Fruit fly (Drosophila melanogaster) whole organism, embryonic: ENCODE data around the gene dmGlut.

Source experiments
- CG10267 ChIP-seq: fragments of 200-800 bp; sonication (Bioruptor generic); optimal IDR thresholded peaks from 2 replicates; lab custom pipeline; 2018; ENCODE audit warnings: missing biosample characterization, mild to moderate bottlenecking, missing genetic modification characterization, moderate library complexity
- CG14860 ChIP-seq: fragments of 200-800 bp; sonication (Bioruptor generic); IDR thresholded peaks from 3 replicates; pipeline ENCODE4 v1.3.6; 2022; ENCODE audit warnings: missing biosample characterization, missing genetic modification characterization; ENCODE audit not compliant: partially characterized antibody
- CG17829 ChIP-seq: fragments of 200-800 bp; optimal IDR thresholded peaks from 2 replicates; lab custom pipeline; 2019; ENCODE audit warnings: missing biosample characterization, mild to moderate bottlenecking, missing genetic modification characterization, moderate library complexity
- CG2202 ChIP-seq: fragments of 200-800 bp; sonication (Bioruptor generic); optimal IDR thresholded peaks from 2 replicates; lab custom pipeline; 2018; ENCODE audit warnings: missing biosample characterization, mild to moderate bottlenecking, missing genetic modification characterization
- CG30020 ChIP-seq: fragments of 200-800 bp; optimal IDR thresholded peaks from 2 replicates; lab custom pipeline; 2019; ENCODE audit warnings: missing biosample characterization, mild to moderate bottlenecking, missing genetic modification characterization, moderate library complexity
- CG4854 ChIP-seq: fragments of 200-800 bp; sonication (Bioruptor generic); optimal IDR thresholded peaks from 2 replicates; lab custom pipeline; 2016; ENCODE audit warnings: missing biosample characterization, missing genetic modification characterization, inconsistent platforms
- CG6791 ChIP-seq: fragments of 200-800 bp; sonication (Bioruptor generic); IDR thresholded peaks from 3 replicates; pipeline ENCODE4 v1.3.6; 2022; ENCODE audit warnings: missing biosample characterization, missing genetic modification characterization; ENCODE audit not compliant: partially characterized antibody
- CG8924 ChIP-seq: fragments of 200-800 bp; optimal IDR thresholded peaks from 3 replicates; lab custom pipeline; 2019; ENCODE audit warnings: missing biosample characterization, mild to moderate bottlenecking, missing genetic modification characterization, moderate library complexity
- CG9876 ChIP-seq: fragments of 200-800 bp; sonication (Bioruptor generic); optimal IDR thresholded peaks from 2 replicates; lab custom pipeline; 2016; ENCODE audit warnings: missing biosample characterization, missing genetic modification characterization
- CoRest ChIP-seq: fragments of 200-800 bp; sonication (Bioruptor generic); optimal IDR thresholded peaks from 3 replicates; lab custom pipeline; 2018; ENCODE audit warnings: missing biosample characterization, mild to moderate bottlenecking, missing genetic modification characterization, moderate library complexity
- D ChIP-seq, 2 experiments: fragments of 200-800 bp in 1 of 2; fragments of >200 bp in 1 of 2; sonication (Bioruptor generic) in 1 of 2; optimal IDR thresholded peaks; 2 replicates in 1 of 2; 3 replicates in 1 of 2; lab custom pipeline; 2017; ENCODE audit warnings: mild to moderate bottlenecking in 1 of 2, missing biosample characterization in 1 of 2, missing genetic modification characterization in 1 of 2, missing genetic modification reagents in 1 of 2
- Dfd ChIP-seq, 2 experiments: fragments of >200 bp; optimal IDR thresholded peaks; 2 replicates each; lab custom pipeline; 2017; ENCODE audit warnings: missing biosample characterization in 2 of 2, missing genetic modification characterization in 2 of 2
- Dll ChIP-seq: fragments of 200-800 bp; sonication (Bioruptor generic); IDR thresholded peaks from 4 replicates; pipeline ENCODE4 v1.3.6; 2022; ENCODE audit warnings: missing biosample characterization, missing genetic modification characterization; ENCODE audit not compliant: partially characterized antibody
- Ets65A ChIP-seq: fragments of 200-800 bp; sonication (Bioruptor generic); peaks from one replicate; lab custom pipeline; 2016; ENCODE audit warnings: missing biosample characterization, missing genetic modification characterization
- Ets97D ChIP-seq: fragments of 200-800 bp; sonication (Bioruptor generic); optimal IDR thresholded peaks from 3 replicates; lab custom pipeline; 2016; ENCODE audit warnings: missing biosample characterization, missing genetic modification characterization
- Fer1 ChIP-seq: fragments of 200-800 bp; sonication (Bioruptor generic); optimal IDR thresholded peaks from 2 replicates; lab custom pipeline; 2017; ENCODE audit warnings: missing biosample characterization, mild to moderate bottlenecking, missing genetic modification characterization
- Fer3 ChIP-seq: fragments of 200-800 bp; sonication (Bioruptor generic); optimal IDR thresholded peaks from 2 replicates; lab custom pipeline; 2018; ENCODE audit warnings: missing biosample characterization, mild to moderate bottlenecking, missing genetic modification characterization, moderate library complexity
- HHEX ChIP-seq: fragments of 200-800 bp; sonication (Bioruptor generic); optimal IDR thresholded peaks from 3 replicates; lab custom pipeline; 2017; ENCODE audit warnings: missing biosample characterization, mild to moderate bottlenecking, missing genetic modification characterization, missing genetic modification reagents
- HLHmδ ChIP-seq: fragments of 200-800 bp; sonication (Bioruptor generic); optimal IDR thresholded peaks from 2 replicates; lab custom pipeline; 2018; ENCODE audit warnings: missing biosample characterization, mild to moderate bottlenecking, missing genetic modification characterization, moderate library complexity
- Hey ChIP-seq: fragments of 200-800 bp; sonication (Bioruptor generic); optimal IDR thresholded peaks from 3 replicates; lab custom pipeline; 2018; ENCODE audit warnings: missing biosample characterization, mild to moderate bottlenecking, missing genetic modification characterization
- Jarid2 ChIP-seq: fragments of 200-800 bp; sonication (Bioruptor generic); optimal IDR thresholded peaks from 3 replicates; lab custom pipeline; 2017; ENCODE audit warnings: mild to moderate bottlenecking, missing biosample characterization, missing genetic modification reagents, missing genetic modification characterization
- Lpt ChIP-seq: fragments of >200 bp; optimal IDR thresholded peaks from 2 replicates; lab custom pipeline; 2018; ENCODE audit warnings: missing biosample characterization, missing genetic modification characterization
- MESR4 ChIP-seq: fragments of 200-800 bp; sonication (Bioruptor generic); optimal IDR thresholded peaks from 2 replicates; lab custom pipeline; 2018; ENCODE audit warnings: missing biosample characterization, mild to moderate bottlenecking, missing genetic modification characterization, moderate library complexity
- NC2β ChIP-seq: fragments of 200-800 bp; sonication (Bioruptor generic); optimal IDR thresholded peaks from 2 replicates; lab custom pipeline; 2016; ENCODE audit warnings: missing biosample characterization, missing genetic modification characterization
- NK7.1 ChIP-seq: fragments of 200-800 bp; sonication (Bioruptor generic); optimal IDR thresholded peaks from 3 replicates; lab custom pipeline; 2016; ENCODE audit warnings: missing biosample characterization, missing genetic modification characterization
- PHDP ChIP-seq: fragments of 200-800 bp; sonication (Bioruptor generic); optimal IDR thresholded peaks from 3 replicates; lab custom pipeline; 2018; ENCODE audit warnings: missing biosample characterization, mild to moderate bottlenecking, missing genetic modification characterization, moderate library complexity
- Six4 ChIP-seq: fragments of 200-800 bp; sonication (Bioruptor generic); optimal IDR thresholded peaks from 2 replicates; lab custom pipeline; 2016; ENCODE audit warnings: missing biosample characterization, missing genetic modification characterization
- Sry-β ChIP-seq: fragments of 200-800 bp; sonication (Bioruptor generic); optimal IDR thresholded peaks from 2 replicates; lab custom pipeline; 2018; ENCODE audit warnings: missing biosample characterization, mild to moderate bottlenecking, missing genetic modification characterization, moderate library complexity
- ab ChIP-seq: fragments of 200-800 bp; sonication (Bioruptor generic); optimal IDR thresholded peaks from 2 replicates; lab custom pipeline; 2016; ENCODE audit warnings: missing biosample characterization, missing genetic modification characterization
- ara ChIP-seq: fragments of 200-800 bp; sonication (Bioruptor generic); IDR thresholded peaks from 2 replicates; pipeline ENCODE4 v1.3.6; 2022; ENCODE audit warnings: missing biosample characterization, missing genetic modification characterization
- bsh ChIP-seq, 2 experiments: fragments of 200-800 bp; sonication (Bioruptor generic); optimal IDR thresholded peaks; 2 replicates each; lab custom pipeline; 2017 to 2018; ENCODE audit warnings: mild to moderate bottlenecking in 2 of 2, missing biosample characterization in 2 of 2, missing genetic modification characterization in 2 of 2, moderate library complexity in 1 of 2
- cwo ChIP-seq: fragments of 200-800 bp; sonication (Bioruptor generic); optimal IDR thresholded peaks from 3 replicates; lab custom pipeline; 2017; ENCODE audit warnings: missing biosample characterization, missing genetic modification characterization, mild to moderate bottlenecking, moderate library complexity, missing genetic modification reagents
- ems ChIP-seq: fragments of 200-800 bp; sonication (Bioruptor generic); optimal IDR thresholded peaks from 3 replicates; lab custom pipeline; 2016; ENCODE audit warnings: missing biosample characterization, missing genetic modification characterization
- eve ChIP-seq, 2 experiments: fragments of >200 bp; optimal IDR thresholded peaks; 2 replicates each; lab custom pipeline; 2017; ENCODE audit warnings: missing biosample characterization in 2 of 2, missing genetic modification characterization in 2 of 2
- exex ChIP-seq: fragments of 200-800 bp; sonication (Bioruptor generic); optimal IDR thresholded peaks from 4 replicates; lab custom pipeline; 2018; ENCODE audit warnings: missing biosample characterization, mild to moderate bottlenecking, missing genetic modification characterization, moderate library complexity
- fu2 ChIP-seq: fragments of 200-800 bp; sonication (Bioruptor generic); optimal IDR thresholded peaks from 2 replicates; lab custom pipeline; 2016; ENCODE audit warnings: missing biosample characterization, missing genetic modification characterization
- gt ChIP-seq: fragments of 200-800 bp; sonication (Bioruptor generic); IDR thresholded peaks from 2 replicates; pipeline ENCODE4 v1.3.6; 2022; ENCODE audit warnings: missing biosample characterization, missing genetic modification characterization
- hb ChIP-seq: fragments of 200-800 bp; sonication (Bioruptor generic); IDR thresholded peaks from 3 replicates; pipeline ENCODE4 v1.3.6; 2022; ENCODE audit warnings: missing biosample characterization, missing genetic modification characterization; ENCODE audit not compliant: partially characterized antibody
- odd ChIP-seq: fragments of 200-800 bp; sonication (Bioruptor generic); optimal IDR thresholded peaks from 2 replicates; lab custom pipeline; 2017; ENCODE audit warnings: missing biosample characterization, mild to moderate bottlenecking, missing genetic modification characterization
- p53 ChIP-seq: fragments of 200-800 bp; sonication (Bioruptor generic); optimal IDR thresholded peaks from 2 replicates; lab custom pipeline; 2016; ENCODE audit warnings: missing biosample characterization, missing genetic modification characterization
- peb ChIP-seq: fragments of 200-800 bp; sonication (Bioruptor generic); IDR thresholded peaks from 2 replicates; pipeline ENCODE4 v1.3.6; 2022; ENCODE audit warnings: missing biosample characterization, missing genetic modification characterization
- psq ChIP-seq: fragments of 200-800 bp; sonication (Bioruptor generic); optimal IDR thresholded peaks from 2 replicates; lab custom pipeline; 2017; ENCODE audit warnings: missing biosample characterization, missing genetic modification characterization
- row ChIP-seq: fragments of 200-800 bp; sonication (Bioruptor generic); IDR thresholded peaks from 3 replicates; pipeline ENCODE4 v1.3.6; 2022; ENCODE audit warnings: missing biosample characterization, missing genetic modification characterization
- sens ChIP-seq: fragments of 200-800 bp; sonication (Bioruptor generic); peaks from one replicate; lab custom pipeline; 2016; ENCODE audit warnings: missing biosample characterization, missing genetic modification characterization
- shn ChIP-seq: fragments of 200-800 bp; sonication (Bioruptor generic); optimal IDR thresholded peaks from 3 replicates; lab custom pipeline; 2016; ENCODE audit warnings: missing biosample characterization, missing genetic modification characterization
- sna ChIP-seq: fragments of 200-800 bp; sonication (Bioruptor generic); IDR thresholded peaks from 2 replicates; pipeline ENCODE4 v1.3.6; 2022; ENCODE audit warnings: missing biosample characterization, missing genetic modification characterization; ENCODE audit not compliant: partially characterized antibody
- tin ChIP-seq: fragments of 200-800 bp; sonication (Bioruptor generic); optimal IDR thresholded peaks from 3 replicates; lab custom pipeline; 2016; ENCODE audit warnings: missing biosample characterization, missing genetic modification characterization
- tna ChIP-seq: fragments of 200-800 bp; sonication (Bioruptor generic); IDR thresholded peaks from 2 replicates; pipeline ENCODE4 v1.3.6; 2022; ENCODE audit warnings: missing biosample characterization, missing genetic modification characterization; ENCODE audit not compliant: partially characterized antibody
- toy ChIP-seq: fragments of 200-800 bp; sonication (Bioruptor generic); IDR thresholded peaks from 2 replicates; pipeline ENCODE4 v1.3.6; 2022; ENCODE audit warnings: missing biosample characterization, missing genetic modification characterization
- vnd ChIP-seq: fragments of 200-800 bp; sonication (Bioruptor generic); IDR thresholded peaks from 3 replicates; pipeline ENCODE4 v1.3.6; 2022; ENCODE audit warnings: missing biosample characterization, missing genetic modification characterization; ENCODE audit not compliant: partially characterized antibody

The dmGlut gene

DNA sequence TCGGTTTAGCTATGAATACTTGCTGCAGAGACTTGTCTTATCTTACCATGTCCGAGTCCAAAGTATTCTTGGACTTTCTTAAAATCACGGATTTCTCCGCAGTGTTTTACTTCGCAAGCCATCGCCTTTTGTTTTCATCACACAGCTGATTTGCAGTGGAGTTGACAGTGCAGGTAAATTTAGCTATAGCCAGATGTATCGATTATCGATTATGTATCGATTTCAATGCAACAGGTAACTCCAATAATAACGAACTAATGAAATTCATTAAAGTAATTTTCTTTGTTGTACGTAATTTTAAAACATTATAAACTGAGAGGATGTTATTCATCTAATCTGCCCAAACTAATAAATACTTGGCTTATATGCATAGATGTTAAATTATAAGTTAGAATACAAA, 35.8 kb downstream of the dmGlut start, which contains the start of gene Rab3-GAP (continued):
- TF ChIP-seq CG9876 (no peak), CG2202 (tag; lab: Kevin White, UChicago) (no peak), toy (no peak), CG14860 (GFP tag; lab: Robert Waterston, UW) (0 out of 3 replicates have a peak, but pooled peaks have one; percentile 34), CG8924 (tag; lab: Kevin White, UChicago) (peak; percentile 20), fu2 (GFP tag; lab: Kevin White, UChicago) (no peak), bsh (GFP tag; optimal IDR thresholded peaks at IDR 0.05; lab: Kevin White, UChicago) (peak in 1 of 2 experiments; percentile 39), sna (GFP tag; lab: Robert Waterston, UW) (peak; percentile 68; the same call in 1 of the 2 replicates), ems (GFP tag; lab: Kevin White, UChicago) (no peak), ab (GFP tag; lab: Kevin White, UChicago) (no peak), row (GFP tag; lab: Robert Waterston, UW) (peak; percentile 85), Hey (tag; lab: Kevin White, UChicago) (no peak), tin (peak; percentile 29), cwo (GFP tag; lab: Kevin White, UChicago) (no peak), CG17829 (tag; lab: Kevin White, UChicago) (peak; percentile 70), HLHmδ (GFP tag; lab: Kevin White, UChicago) (no peak), gt (GFP tag; lab: Robert Waterston, UW) (no peak), Ets97D (GFP tag; lab: Kevin White, UChicago) (peak; percentile 11), Sry-β (GFP tag; lab: Kevin White, UChicago) (peak; percentile 97), exex (tag; lab: Kevin White, UChicago) (no peak), Ets65A (no peak), PHDP (peak; percentile 29), MESR4 (peak; percentile 50), Dfd (GFP tag; optimal IDR thresholded peaks at IDR 0.05; lab: Kevin White, UChicago) (no peak), CG4854 (GFP tag; lab: Kevin White, UChicago) (no peak), D (optimal IDR thresholded peaks at IDR 0.05; lab: Kevin White, UChicago) (no peak), D (GFP tag; optimal IDR thresholded peaks at IDR 0.05; lab: Kevin White, UChicago) (no peak), Fer3 (tag; lab: Kevin White, UChicago) (peak; percentile 34), Six4 (peak; percentile 5), peb (GFP tag; lab: Robert Waterston, UW) (no peak), Jarid2 (no peak), HHEX (GFP tag; lab: Kevin White, UChicago) (no peak), shn (GFP tag; lab: Kevin White, UChicago) (no peak), CG10267 (tag; lab: Kevin White, UChicago) (peak; percentile 60), CoRest (tag; lab: Kevin White, UChicago) (peak; percentile 10), hb (GFP tag; lab: Robert Waterston, UW) (0 out of 3 replicates have a peak, but pooled peaks have one; percentile 5), odd (GFP tag; lab: Kevin White, UChicago) (no peak), vnd (GFP tag; lab: Robert Waterston, UW) (no peak), Fer1 (peak; percentile 60), NK7.1 (no peak), CG6791 (GFP tag; lab: Robert Waterston, UW) (peak; percentile 45; the same call in 1 of the 3 replicates), CG30020 (tag; lab: Kevin White, UChicago) (peak; percentile 26), Lpt (GFP tag; lab: Kevin White, UChicago) (no peak), psq (GFP tag; lab: Kevin White, UChicago) (no peak), tna (GFP tag; lab: Robert Waterston, UW) (peak; percentile 55), ara (GFP tag; lab: Robert Waterston, UW) (0 out of 2 replicates have a peak, but pooled peaks have one; percentile 7), eve (GFP tag; optimal IDR thresholded peaks at IDR 0.05; lab: Kevin White, UChicago) (no peak), Dll (GFP tag; lab: Robert Waterston, UW) (peak; percentile 76), p53 (no peak), sens (GFP tag; lab: Kevin White, UChicago) (peak; percentile 87), NC2β (no peak)
